Worm (Caenorhabditis elegans) whole organism, young adult: ENCODE results near the gene srj-10.

ENCODE experiments used
- F52B5.7 ChIP-seq: sonication (generic microtip); optimal IDR thresholded peaks from 2 replicates; lab custom pipeline; 2016; ENCODE audit warnings: mild to moderate bottlenecking, missing genetic modification characterization, missing compliant biosample characterization
- K11D2.4 ChIP-seq: fragments of 200-800 bp; sonication (Bioruptor generic); IDR thresholded peaks from 2 replicates; pipeline ENCODE4 v1.3.6; 2022; ENCODE audit warnings: missing genetic modification reagents, missing genetic modification characterization, missing compliant biosample characterization
- Y79H2A.3 ChIP-seq: fragments of 200-800 bp; sonication (Bioruptor generic); conservative IDR thresholded peaks from 2 replicates; pipeline ENCODE4 v1.3.6; 2022; ENCODE audit warnings: missing genetic modification reagents, missing genetic modification characterization, missing compliant biosample characterization
- ama-1 ChIP-seq, 3 experiments: fragments of 150-350 bp in 1 of 3; sonication (generic microtip) in 2 of 3; optimal IDR thresholded peaks; 2 replicates each; lab custom pipeline; 2014 to 2018; ENCODE audit warnings: missing biosample characterization in 2 of 3, missing genetic modification characterization in 2 of 3, missing genetic modification reagents in 2 of 3
- attf-6 ChIP-seq: fragments of 200-800 bp; sonication (Bioruptor generic); IDR thresholded peaks from 2 replicates; pipeline ENCODE4 v1.3.6; 2022; ENCODE audit warnings: missing genetic modification reagents, missing genetic modification characterization, missing compliant biosample characterization
- dpff-1 ChIP-seq: sonication (generic microtip); optimal IDR thresholded peaks from 2 replicates; lab custom pipeline; 2017; ENCODE audit warnings: mild to moderate bottlenecking, missing genetic modification characterization, missing compliant biosample characterization
- gei-17 ChIP-seq: fragments of 200-800 bp; sonication (Bioruptor generic); optimal IDR thresholded peaks from 2 replicates; lab custom pipeline; 2018; ENCODE audit warnings: mild to moderate bottlenecking, missing genetic modification characterization, missing compliant biosample characterization
- let-607 ChIP-seq, 2 experiments: fragments of 200-800 bp in 1 of 2; sonication (Bioruptor generic) in 1 of 2; sonication (generic microtip) in 1 of 2; optimal IDR thresholded peaks; 2 replicates each; lab custom pipeline; 2016 to 2018; ENCODE audit warnings: mild to moderate bottlenecking in 2 of 2, missing compliant biosample characterization in 2 of 2, missing genetic modification characterization in 2 of 2, moderate library complexity in 2 of 2, missing genotype in 1 of 2
- mcd-1 ChIP-seq: fragments of 200-800 bp; sonication (Bioruptor generic); IDR thresholded peaks from 2 replicates; pipeline ENCODE4 v1.3.6; 2022; ENCODE audit warnings: missing genetic modification reagents, missing genetic modification characterization, missing compliant biosample characterization
- sea-2 ChIP-seq: fragments of 200-800 bp; sonication (Bioruptor generic); IDR thresholded peaks from 2 replicates; pipeline ENCODE4 v1.3.6; 2022; ENCODE audit warnings: missing genetic modification characterization, missing compliant biosample characterization
- ztf-25 ChIP-seq: fragments of 200-800 bp; sonication (Bioruptor generic); IDR thresholded peaks from 2 replicates; pipeline ENCODE4 v1.3.6; 2022; ENCODE audit warnings: missing genetic modification reagents, missing genetic modification characterization, missing compliant biosample characterization

DNA sequence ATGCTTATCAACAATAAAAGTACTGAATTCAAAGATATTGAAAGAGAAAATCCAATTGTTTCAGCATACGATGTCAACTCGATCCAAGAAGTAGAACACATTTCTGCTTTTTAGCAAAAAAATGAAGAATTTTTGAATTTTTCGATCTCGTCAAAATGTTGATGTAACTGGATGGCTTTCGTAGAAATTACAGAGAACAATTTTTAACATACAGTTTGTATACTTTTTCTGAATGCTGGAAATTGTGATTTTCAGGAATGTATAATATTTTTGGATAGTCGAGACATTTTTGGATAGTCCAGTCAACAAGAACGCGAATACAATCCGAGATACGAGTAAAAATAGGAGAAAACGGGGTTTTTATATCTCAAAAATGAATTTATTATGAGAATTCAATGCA, 44.8 kb upstream of the srj-10 start, which contains the start of gene str-103:
- TF ChIP-seq ztf-25 (no peak), attf-6 (no peak), let-607 (tag; optimal IDR thresholded peaks at IDR 0.05; lab: Kevin White, UChicago) (no peak), ama-1 (optimal IDR thresholded peaks at IDR 0.05; lab: Kevin White, UChicago) (no peak), ama-1 (GFP tag; optimal IDR thresholded peaks at IDR 0.05; lab: Kevin White, UChicago) (no peak), K11D2.4 (GFP tag; lab: Robert Waterston, UW) (no peak), Y79H2A.3 (GFP tag; lab: Robert Waterston, UW) (no peak), sea-2 (GFP tag; lab: Robert Waterston, UW) (no peak), dpff-1 (tag; lab: Kevin White, UChicago) (no peak), gei-17 (GFP tag; lab: Kevin White, UChicago) (no peak), mcd-1 (GFP tag; lab: Robert Waterston, UW) (no peak), F52B5.7 (tag; lab: Kevin White, UChicago) (no peak)
